Fruit fly (Drosophila melanogaster) whole organism, adult: Measurements from ENCODE around the gene CG15638.

Experiments used
- CG1620 ChIP-seq: fragments of 200-800 bp; sonication (Bioruptor generic); optimal IDR thresholded peaks from 2 replicates; lab custom pipeline; 2016; ENCODE audit warnings: missing biosample characterization, missing genetic modification characterization
- CG33017 ChIP-seq: fragments of 200-800 bp; sonication (Bioruptor generic); optimal IDR thresholded peaks from 2 replicates; lab custom pipeline; 2018; ENCODE audit warnings: missing biosample characterization, mild to moderate bottlenecking, missing genetic modification characterization, moderate library complexity
- CG7045 ChIP-seq: fragments of 200-800 bp; sonication (Bioruptor generic); optimal IDR thresholded peaks from 2 replicates; lab custom pipeline; 2017; ENCODE audit warnings: missing biosample characterization, mild to moderate bottlenecking, missing genetic modification characterization
- CG7101 ChIP-seq: fragments of 200-800 bp; sonication (Bioruptor generic); optimal IDR thresholded peaks from 2 replicates; lab custom pipeline; 2018; ENCODE audit warnings: missing biosample characterization, mild to moderate bottlenecking, missing genetic modification characterization, moderate library complexity
- Clk ChIP-seq: fragments of 200-800 bp; sonication (Bioruptor generic); optimal IDR thresholded peaks from 2 replicates; lab custom pipeline; 2017; ENCODE audit warnings: missing biosample characterization, missing genetic modification characterization
- Hr96 ChIP-seq: fragments of 200-800 bp; sonication (Bioruptor generic); optimal IDR thresholded peaks from 2 replicates; lab custom pipeline; 2016; ENCODE audit warnings: missing biosample characterization, missing genetic modification characterization
- bab1 ChIP-seq: fragments of 200-800 bp; sonication (Bioruptor generic); optimal IDR thresholded peaks from 3 replicates; lab custom pipeline; 2019; ENCODE audit warnings: missing biosample characterization, mild to moderate bottlenecking, missing genetic modification characterization, moderate library complexity
- cic ChIP-seq: fragments of 200-800 bp; sonication (Bioruptor generic); optimal IDR thresholded peaks from 2 replicates; lab custom pipeline; 2017; ENCODE audit warnings: missing biosample characterization, mild to moderate bottlenecking, missing genetic modification characterization, moderate library complexity
- cnc ChIP-seq, 2 experiments: fragments of >200 bp; optimal IDR thresholded peaks; 2 replicates each; lab custom pipeline; 2017
- ovo ChIP-seq: fragments of 200-800 bp; sonication (Bioruptor generic); optimal IDR thresholded peaks from 2 replicates; lab custom pipeline; 2016; ENCODE audit warnings: missing biosample characterization, missing genetic modification characterization

DNA sequence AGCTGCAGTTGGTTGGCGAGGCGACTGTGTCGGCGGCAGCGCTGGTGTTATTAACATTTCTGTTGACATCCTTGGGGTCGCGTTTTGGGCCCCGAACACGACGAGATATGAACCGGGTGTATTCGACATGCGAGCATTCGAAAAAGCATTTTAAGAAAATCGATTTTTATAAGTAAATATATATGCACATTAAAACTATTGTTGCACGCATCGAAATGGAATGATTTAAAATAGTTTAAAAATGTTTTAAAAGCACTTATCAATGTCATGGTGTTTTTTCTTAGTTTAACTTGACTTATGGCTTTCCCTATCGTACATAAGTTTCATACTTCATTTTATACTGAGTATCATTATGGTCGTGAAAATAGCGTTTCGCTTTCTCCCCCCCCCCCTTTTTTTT, 13.8 kb downstream of the CG15638 start:
- TF ChIP-seq Hr96 (GFP tag; lab: Kevin White, UChicago) (no peak), Clk (GFP tag; lab: Kevin White, UChicago) (no peak), CG33017 (tag; lab: Kevin White, UChicago) (no peak), CG7045 (GFP tag; lab: Kevin White, UChicago) (no peak), CG7101 (no peak), CG1620 (GFP tag; lab: Kevin White, UChicago) (no peak), bab1 (GFP tag; lab: Kevin White, UChicago) (no peak), cnc (optimal IDR thresholded peaks at IDR 0.05; lab: Kevin White, UChicago) (no peak), cic (GFP tag; lab: Kevin White, UChicago) (no peak), ovo (no peak)
